Fruit fly (Drosophila melanogaster) whole organism, embryonic: ENCODE data around the gene CG33654.

Experiments used
- B-H2 ChIP-seq: fragments of 200-800 bp; sonication (Bioruptor generic); optimal IDR thresholded peaks from 2 replicates; lab custom pipeline; 2018; ENCODE audit warnings: missing biosample characterization, mild to moderate bottlenecking, missing genetic modification characterization
- CG11723 ChIP-seq: fragments of 200-800 bp; sonication (Bioruptor generic); optimal IDR thresholded peaks from 2 replicates; lab custom pipeline; 2017; ENCODE audit warnings: missing biosample characterization, mild to moderate bottlenecking, missing genetic modification characterization
- CG12236 ChIP-seq: fragments of 200-800 bp; sonication (Bioruptor generic); optimal IDR thresholded peaks from 2 replicates; lab custom pipeline; 2016; ENCODE audit warnings: missing biosample characterization, missing genetic modification characterization
- CG12744 ChIP-seq: fragments of 200-800 bp; sonication (Bioruptor generic); optimal IDR thresholded peaks from 2 replicates; lab custom pipeline; 2016; ENCODE audit warnings: missing biosample characterization, missing genetic modification characterization
- CG15601 ChIP-seq: fragments of 200-800 bp; sonication (Bioruptor generic); optimal IDR thresholded peaks from 3 replicates; lab custom pipeline; 2019; ENCODE audit warnings: missing biosample characterization, mild to moderate bottlenecking, missing genetic modification characterization, moderate library complexity
- CG17359 ChIP-seq: fragments of 200-800 bp; sonication (Bioruptor generic); optimal IDR thresholded peaks from 3 replicates; lab custom pipeline; 2018; ENCODE audit warnings: missing biosample characterization, mild to moderate bottlenecking, missing genetic modification characterization, moderate library complexity
- CG30431 ChIP-seq: fragments of 200-800 bp; sonication (Bioruptor generic); optimal IDR thresholded peaks from 2 replicates; lab custom pipeline; 2017; ENCODE audit warnings: missing biosample characterization, missing genetic modification characterization
- CG32772 ChIP-seq: fragments of 200-800 bp; sonication (Bioruptor generic); IDR thresholded peaks from 2 replicates; pipeline ENCODE4 v1.3.6; 2022; ENCODE audit warnings: missing biosample characterization, missing genetic modification characterization
- CG3847 ChIP-seq: fragments of 200-800 bp; sonication (Bioruptor generic); IDR thresholded peaks from 2 replicates; pipeline ENCODE4 v1.3.6; 2022; ENCODE audit warnings: missing biosample characterization, missing genetic modification characterization
- CG6765 ChIP-seq: fragments of 200-800 bp; sonication (Bioruptor generic); optimal IDR thresholded peaks from 3 replicates; lab custom pipeline; 2017; ENCODE audit warnings: missing biosample characterization, mild to moderate bottlenecking, missing genetic modification characterization
- CG6791 ChIP-seq: fragments of 200-800 bp; sonication (Bioruptor generic); IDR thresholded peaks from 3 replicates; pipeline ENCODE4 v1.3.6; 2022; ENCODE audit warnings: missing biosample characterization, missing genetic modification characterization; ENCODE audit not compliant: partially characterized antibody
- CG8359 ChIP-seq: fragments of 200-800 bp; sonication (Bioruptor generic); optimal IDR thresholded peaks from 2 replicates; lab custom pipeline; 2017; ENCODE audit warnings: missing biosample characterization, mild to moderate bottlenecking, missing genetic modification characterization, borderline replicate concordance
- CG8924 ChIP-seq: fragments of 200-800 bp; optimal IDR thresholded peaks from 3 replicates; lab custom pipeline; 2019; ENCODE audit warnings: missing biosample characterization, mild to moderate bottlenecking, missing genetic modification characterization, moderate library complexity
- CG8944 ChIP-seq: fragments of 200-800 bp; sonication (Bioruptor generic); optimal IDR thresholded peaks from 3 replicates; lab custom pipeline; 2016; ENCODE audit warnings: missing biosample characterization, missing genetic modification characterization
- CrebB ChIP-seq: fragments of 200-800 bp; sonication (Bioruptor generic); optimal IDR thresholded peaks from 3 replicates; lab custom pipeline; 2018; ENCODE audit warnings: missing biosample characterization, mild to moderate bottlenecking, missing genetic modification characterization
- Drgx ChIP-seq: fragments of 200-800 bp; sonication (Bioruptor generic); IDR thresholded peaks from 2 replicates; pipeline ENCODE4 v1.3.6; 2022; ENCODE audit warnings: missing biosample characterization, missing genetic modification characterization
- Ets65A ChIP-seq: fragments of 200-800 bp; sonication (Bioruptor generic); peaks from one replicate; lab custom pipeline; 2016; ENCODE audit warnings: missing biosample characterization, missing genetic modification characterization
- HLHmδ ChIP-seq: fragments of 200-800 bp; sonication (Bioruptor generic); optimal IDR thresholded peaks from 2 replicates; lab custom pipeline; 2018; ENCODE audit warnings: missing biosample characterization, mild to moderate bottlenecking, missing genetic modification characterization, moderate library complexity
- HmgD ChIP-seq: fragments of 200-800 bp; sonication (Bioruptor generic); optimal IDR thresholded peaks from 3 replicates; lab custom pipeline; 2016; ENCODE audit warnings: missing biosample characterization, missing genetic modification characterization
- Hsf ChIP-seq: fragments of 200-800 bp; sonication (Bioruptor generic); optimal IDR thresholded peaks from 3 replicates; lab custom pipeline; 2016; ENCODE audit warnings: missing biosample characterization, missing genetic modification characterization
- Nf-YA ChIP-seq: fragments of 200-800 bp; sonication (Bioruptor generic); IDR thresholded peaks from 2 replicates; pipeline ENCODE4 v1.3.6; 2022; ENCODE audit warnings: missing biosample characterization, missing genetic modification characterization
- NfI ChIP-seq: fragments of 200-800 bp; sonication (Bioruptor generic); optimal IDR thresholded peaks from 3 replicates; lab custom pipeline; 2018; ENCODE audit warnings: missing biosample characterization, mild to moderate bottlenecking, missing genetic modification characterization, moderate library complexity
- Rx ChIP-seq: fragments of 200-800 bp; sonication (Bioruptor generic); IDR thresholded peaks from 2 replicates; pipeline ENCODE4 v1.3.6; 2022; ENCODE audit warnings: missing biosample characterization, missing genetic modification characterization
- Sox102F ChIP-seq: fragments of 200-800 bp; sonication (Bioruptor generic); optimal IDR thresholded peaks from 2 replicates; lab custom pipeline; 2018; ENCODE audit warnings: missing biosample characterization, mild to moderate bottlenecking, missing genetic modification characterization, moderate library complexity
- Usf ChIP-seq: fragments of 200-800 bp; sonication (Bioruptor generic); optimal IDR thresholded peaks from 2 replicates; lab custom pipeline; 2017; ENCODE audit warnings: missing genotype, missing biosample characterization, missing genetic modification characterization
- al ChIP-seq: fragments of 200-800 bp; sonication (Bioruptor generic); IDR thresholded peaks from 2 replicates; pipeline ENCODE4 v1.3.6; 2022; ENCODE audit warnings: missing biosample characterization, missing genetic modification characterization
- br ChIP-seq: fragments of >200 bp; optimal IDR thresholded peaks from 2 replicates; lab custom pipeline; 2017
- bsh ChIP-seq, 2 experiments: fragments of 200-800 bp; sonication (Bioruptor generic); optimal IDR thresholded peaks; 2 replicates each; lab custom pipeline; 2017 to 2018; ENCODE audit warnings: mild to moderate bottlenecking in 2 of 2, missing biosample characterization in 2 of 2, missing genetic modification characterization in 2 of 2, moderate library complexity in 1 of 2
- btn ChIP-seq: fragments of 200-800 bp; sonication (Bioruptor generic); optimal IDR thresholded peaks from 2 replicates; lab custom pipeline; 2016; ENCODE audit warnings: missing biosample characterization, missing genetic modification characterization
- cas ChIP-seq: fragments of 200-800 bp; sonication (Bioruptor generic); IDR thresholded peaks from 2 replicates; pipeline ENCODE4 v1.3.6; 2022; ENCODE audit warnings: missing biosample characterization, missing genetic modification characterization
- chif ChIP-seq, 2 experiments: fragments of 200-800 bp; sonication (Bioruptor generic); optimal IDR thresholded peaks; 3 replicates each; lab custom pipeline; 2016; ENCODE audit warnings: missing biosample characterization in 2 of 2, missing genetic modification characterization in 2 of 2
- chn ChIP-seq: fragments of 200-800 bp; sonication (Bioruptor generic); optimal IDR thresholded peaks from 2 replicates; lab custom pipeline; 2016; ENCODE audit warnings: missing biosample characterization, missing genetic modification characterization
- croc ChIP-seq: fragments of 200-800 bp; sonication (Bioruptor generic); conservative IDR thresholded peaks from 3 replicates; pipeline ENCODE4 v1.3.6; 2022; ENCODE audit warnings: missing biosample characterization, missing genetic modification characterization
- cwo ChIP-seq: fragments of 200-800 bp; sonication (Bioruptor generic); optimal IDR thresholded peaks from 3 replicates; lab custom pipeline; 2017; ENCODE audit warnings: missing biosample characterization, missing genetic modification characterization, mild to moderate bottlenecking, moderate library complexity, missing genetic modification reagents
- emc ChIP-seq: fragments of 200-800 bp; sonication (Bioruptor generic); optimal IDR thresholded peaks from 2 replicates; lab custom pipeline; 2016; ENCODE audit warnings: missing biosample characterization, missing genetic modification characterization
- ems ChIP-seq: fragments of 200-800 bp; sonication (Bioruptor generic); optimal IDR thresholded peaks from 3 replicates; lab custom pipeline; 2016; ENCODE audit warnings: missing biosample characterization, missing genetic modification characterization
- ftz-f1 ChIP-seq: fragments of 200-800 bp; sonication (Bioruptor generic); optimal IDR thresholded peaks from 2 replicates; lab custom pipeline; 2016; ENCODE audit warnings: missing biosample characterization, missing genetic modification characterization
- jing ChIP-seq: fragments of 200-800 bp; sonication (Bioruptor generic); optimal IDR thresholded peaks from 2 replicates; lab custom pipeline; 2018; ENCODE audit warnings: missing biosample characterization, mild to moderate bottlenecking, missing genetic modification characterization
- lmd ChIP-seq: fragments of 200-800 bp; sonication (Bioruptor generic); IDR thresholded peaks from 2 replicates; pipeline ENCODE4 v1.3.6; 2022; ENCODE audit warnings: missing biosample characterization, missing genetic modification characterization
- nau ChIP-seq: fragments of 200-800 bp; sonication (Bioruptor generic); optimal IDR thresholded peaks from 3 replicates; lab custom pipeline; 2017; ENCODE audit warnings: missing biosample characterization, mild to moderate bottlenecking, missing genetic modification characterization, missing genetic modification reagents
- pfk ChIP-seq: fragments of 200-800 bp; sonication (Bioruptor generic); optimal IDR thresholded peaks from 2 replicates; lab custom pipeline; 2018; ENCODE audit warnings: missing biosample characterization, mild to moderate bottlenecking, missing genetic modification characterization, moderate library complexity
- pnt ChIP-seq: fragments of 200-800 bp; sonication (Bioruptor generic); optimal IDR thresholded peaks from 3 replicates; lab custom pipeline; 2016; ENCODE audit warnings: missing biosample characterization, missing genetic modification characterization
- seq ChIP-seq: fragments of 200-800 bp; sonication (Bioruptor generic); IDR thresholded peaks from 2 replicates; pipeline ENCODE4 v1.3.6; 2022; ENCODE audit warnings: missing biosample characterization, missing genetic modification characterization
- sna ChIP-seq: fragments of 200-800 bp; sonication (Bioruptor generic); IDR thresholded peaks from 2 replicates; pipeline ENCODE4 v1.3.6; 2022; ENCODE audit warnings: missing biosample characterization, missing genetic modification characterization; ENCODE audit not compliant: partially characterized antibody
- so ChIP-seq: fragments of 200-800 bp; sonication (Bioruptor generic); IDR thresholded peaks from 3 replicates; pipeline ENCODE4 v1.3.6; 2022; ENCODE audit warnings: missing biosample characterization, missing genetic modification characterization
- tap ChIP-seq: fragments of 200-800 bp; optimal IDR thresholded peaks from 3 replicates; lab custom pipeline; 2019; ENCODE audit warnings: missing biosample characterization, mild to moderate bottlenecking, missing genetic modification characterization, moderate library complexity
- tup ChIP-seq: fragments of 200-800 bp; sonication (Bioruptor generic); optimal IDR thresholded peaks from 2 replicates; lab custom pipeline; 2016; ENCODE audit warnings: missing biosample characterization, mild to moderate bottlenecking, missing genetic modification characterization, moderate library complexity
- unc-4 ChIP-seq: fragments of 200-800 bp; sonication (Bioruptor generic); IDR thresholded peaks from 2 replicates; pipeline ENCODE4 v1.3.6; 2022; ENCODE audit warnings: missing biosample characterization, missing genetic modification characterization; ENCODE audit not compliant: partially characterized antibody
- vvl ChIP-seq: fragments of 200-800 bp; sonication (Bioruptor generic); IDR thresholded peaks from 2 replicates; pipeline ENCODE4 v1.3.6; 2022; ENCODE audit warnings: missing biosample characterization, missing genetic modification characterization
- yki ChIP-seq: fragments of >200 bp; optimal IDR thresholded peaks from 3 replicates; lab custom pipeline; 2018

The CG33654 gene

dm6 chr3R:9563240-9563992, 19.6 kb downstream of the CG33654 start, which contains the start of the genes CG9393 and Vps45 (continued):
- TF ChIP-seq vvl: peak; percentile 64
- 0 out of 2 replicates have a peak, but pooled peaks have one; percentile 36 for TF ChIP-seq cas (GFP tag; lab: Robert Waterston, UW)
- TF ChIP-seq B-H2: peak; percentile 70
- peak; percentile 38 to 57 for TF ChIP-seq chif (GFP tag; optimal IDR thresholded peaks at IDR 0.05; lab: Kevin White, UChicago)
- TF ChIP-seq btn (GFP tag; lab: Kevin White, UChicago): no peak
- no peak for TF ChIP-seq seq (GFP tag; lab: Robert Waterston, UW)
- TF ChIP-seq CG6791 (GFP tag; lab: Robert Waterston, UW): peak; percentile 91
- peak; percentile 67 for TF ChIP-seq al (GFP tag; lab: Robert Waterston, UW)
- peak; percentile 7 for TF ChIP-seq CG8944 (GFP tag; lab: Kevin White, UChicago)
- no peak for TF ChIP-seq nau (GFP tag; lab: Kevin White, UChicago)
- no peak for TF ChIP-seq jing (GFP tag; lab: Kevin White, UChicago)
- no peak for TF ChIP-seq yki (lab: Kevin White, UChicago)
- TF ChIP-seq pfk (GFP tag; lab: Kevin White, UChicago): no peak
- 0 out of 2 replicates have a peak, but pooled peaks have one; percentile 23 for TF ChIP-seq Rx
- peak; percentile 58 for TF ChIP-seq NfI (GFP tag; lab: Kevin White, UChicago)
- peak; percentile 25 for TF ChIP-seq tup (GFP tag; lab: Kevin White, UChicago)
- no peak for TF ChIP-seq br (lab: Kevin White, UChicago)
- TF ChIP-seq CG12744: peak; percentile 50
- peak; percentile 68 for TF ChIP-seq CG8924 (tag; lab: Kevin White, UChicago)
- peak; percentile 97 for TF ChIP-seq unc-4 (GFP tag; lab: Robert Waterston, UW)
- TF ChIP-seq Nf-YA (GFP tag; lab: Robert Waterston, UW): no peak
- peak; percentile 60 for TF ChIP-seq lmd (GFP tag; lab: Robert Waterston, UW)
- no peak for TF ChIP-seq Sox102F
- TF ChIP-seq CG11723: no peak
- TF ChIP-seq so: no peak
- TF ChIP-seq CG6765 (GFP tag; lab: Kevin White, UChicago): no peak
- TF ChIP-seq emc (GFP tag; lab: Kevin White, UChicago): peak; percentile 37
- TF ChIP-seq CG32772: peak; percentile 65
- peak; percentile 69 for TF ChIP-seq ems (GFP tag; lab: Kevin White, UChicago)
- peak in 1 of 2 experiments; percentile 57 for TF ChIP-seq bsh (GFP tag; optimal IDR thresholded peaks at IDR 0.05; lab: Kevin White, UChicago)
- TF ChIP-seq pnt (GFP tag; lab: Kevin White, UChicago): peak; percentile 50
- TF ChIP-seq tap (tag; lab: Kevin White, UChicago): no peak
- TF ChIP-seq Hsf (GFP tag; lab: Kevin White, UChicago): peak; percentile 79
- TF ChIP-seq cwo (GFP tag; lab: Kevin White, UChicago): peak; percentile 8
- no peak for TF ChIP-seq HLHmδ (GFP tag; lab: Kevin White, UChicago)
- TF ChIP-seq Ets65A (GFP tag; lab: Kevin White, UChicago): peak; percentile 97
- TF ChIP-seq chn: peak; percentile 83
- TF ChIP-seq CG17359: peak; percentile 41
- peak; percentile 44 for TF ChIP-seq HmgD (GFP tag; lab: Kevin White, UChicago)
- TF ChIP-seq sna (GFP tag; lab: Robert Waterston, UW): peak; percentile 90
- no peak for TF ChIP-seq Drgx (GFP tag; lab: Robert Waterston, UW)
- no peak for TF ChIP-seq CG8359
- no peak for TF ChIP-seq CG12236 (GFP tag; lab: Kevin White, UChicago)
- 0 out of 3 replicates have a peak, but pooled peaks have one; percentile 23 for TF ChIP-seq croc (GFP tag; lab: Robert Waterston, UW)
- peak; percentile 70 for TF ChIP-seq CG3847 (GFP tag; lab: Robert Waterston, UW)
- peak; percentile 64 for TF ChIP-seq CG15601
- no peak for TF ChIP-seq Usf (GFP tag; lab: Kevin White, UChicago)
- TF ChIP-seq CG30431 (GFP tag; lab: Kevin White, UChicago): no peak
- TF ChIP-seq CrebB (tag; lab: Kevin White, UChicago): no peak
- TF ChIP-seq ftz-f1 (GFP tag; lab: Kevin White, UChicago): no peak
